Worm (Caenorhabditis elegans) whole organism, young adult: Measurements from ENCODE around the gene cec-3.

Experiments used
- C17E4.6 ChIP-seq: fragments of 200-800 bp; sonication (Bioruptor generic); IDR thresholded peaks from 2 replicates; pipeline ENCODE4 v1.3.6; 2022; ENCODE audit warnings: missing genetic modification reagents, missing genetic modification characterization, missing compliant biosample characterization
- F10E7.11 ChIP-seq: sonication (generic microtip); optimal IDR thresholded peaks from 2 replicates; lab custom pipeline; 2017; ENCODE audit warnings: mild to moderate bottlenecking, missing genetic modification characterization, moderate library complexity, missing compliant biosample characterization
- Y53G8AR.9 ChIP-seq: fragments of 200-800 bp; sonication (Bioruptor generic); conservative IDR thresholded peaks from 2 replicates; pipeline ENCODE4 v1.3.6; 2022; ENCODE audit warnings: missing genetic modification reagents, missing genetic modification characterization, missing compliant biosample characterization
- ZK185.1 ChIP-seq: sonication (generic microtip); optimal IDR thresholded peaks from 2 replicates; lab custom pipeline; 2016; ENCODE audit warnings: mild to moderate bottlenecking, missing genetic modification characterization, missing compliant biosample characterization; ENCODE audit not compliant: poor library complexity, severe bottlenecking
- atf-7 ChIP-seq: sonication (generic microtip); optimal IDR thresholded peaks from 2 replicates; lab custom pipeline; 2017; ENCODE audit warnings: mild to moderate bottlenecking, missing genetic modification characterization, missing compliant biosample characterization
- athp-1 ChIP-seq: sonication (generic microtip); optimal IDR thresholded peaks from 2 replicates; lab custom pipeline; 2017; ENCODE audit warnings: mild to moderate bottlenecking, missing genetic modification characterization, missing compliant biosample characterization
- attf-3 ChIP-seq: fragments of 200-800 bp; sonication (Bioruptor generic); conservative IDR thresholded peaks from 2 replicates; pipeline ENCODE4 v1.3.6; 2022; ENCODE audit warnings: missing genetic modification reagents, missing genetic modification characterization, missing compliant biosample characterization
- attf-5 ChIP-seq: fragments of 200-800 bp; sonication (Bioruptor generic); optimal IDR thresholded peaks from 2 replicates; lab custom pipeline; 2018; ENCODE audit warnings: mild to moderate bottlenecking, missing genetic modification characterization, missing compliant biosample characterization
- ccch-3 ChIP-seq: fragments of 200-800 bp; sonication (Bioruptor generic); optimal IDR thresholded peaks from 2 replicates; lab custom pipeline; 2018; ENCODE audit warnings: mild to moderate bottlenecking, missing genetic modification characterization, missing compliant biosample characterization
- ceh-58 ChIP-seq: fragments of 200-800 bp; sonication (Bioruptor generic); IDR thresholded peaks from 2 replicates; pipeline ENCODE4 v1.3.6; 2022; ENCODE audit warnings: missing genetic modification characterization, missing compliant biosample characterization
- chd-7 ChIP-seq: sonication (generic microtip); optimal IDR thresholded peaks from 2 replicates; lab custom pipeline; 2016; ENCODE audit warnings: mild to moderate bottlenecking, missing genetic modification characterization, moderate library complexity, missing compliant biosample characterization
- dox-1 ChIP-seq: fragments of 200-800 bp; sonication (Bioruptor generic); IDR thresholded peaks from 2 replicates; pipeline ENCODE4 v1.3.6; 2022; ENCODE audit warnings: missing genetic modification reagents, missing genetic modification characterization, missing compliant biosample characterization
- dpff-1 ChIP-seq: sonication (generic microtip); optimal IDR thresholded peaks from 2 replicates; lab custom pipeline; 2017; ENCODE audit warnings: mild to moderate bottlenecking, missing genetic modification characterization, missing compliant biosample characterization
- dpl-1 ChIP-seq: fragments of 150-350 bp; optimal IDR thresholded peaks from 2 replicates; lab custom pipeline; 2014; ENCODE audit warnings: missing biosample characterization, missing genetic modification reagents, missing genetic modification characterization
- egl-18 ChIP-seq: fragments of 200-800 bp; sonication (Bioruptor generic); IDR thresholded peaks from 2 replicates; pipeline ENCODE4 v1.3.6; 2022; ENCODE audit warnings: missing genetic modification reagents, missing genetic modification characterization, missing compliant biosample characterization
- egrh-3 ChIP-seq: fragments of 200-800 bp; sonication (Bioruptor generic); IDR thresholded peaks from 2 replicates; pipeline ENCODE4 v1.3.6; 2022; ENCODE audit warnings: missing genetic modification reagents, missing genetic modification characterization, missing compliant biosample characterization
- fkh-3 ChIP-seq: sonication (generic microtip); optimal IDR thresholded peaks from 2 replicates; lab custom pipeline; 2016; ENCODE audit warnings: mild to moderate bottlenecking, missing genetic modification characterization, missing compliant biosample characterization
- him-1 ChIP-seq: sonication (generic microtip); optimal IDR thresholded peaks from 2 replicates; lab custom pipeline; 2016; ENCODE audit warnings: missing genotype, missing genetic modification reagents, missing genetic modification characterization, missing compliant biosample characterization
- hmg-20 ChIP-seq: fragments of 200-800 bp; sonication (Bioruptor generic); IDR thresholded peaks from 2 replicates; pipeline ENCODE4 v1.3.6; 2022; ENCODE audit warnings: missing genetic modification reagents, missing genetic modification characterization, missing compliant biosample characterization
- hsf-1 ChIP-seq: fragments of 200-800 bp; sonication (Bioruptor generic); IDR thresholded peaks from 2 replicates; pipeline ENCODE4 v1.3.6; 2022; ENCODE audit warnings: missing genetic modification reagents, missing genetic modification characterization, missing compliant biosample characterization
- lag-1 ChIP-seq: fragments of 200-800 bp; sonication (Bioruptor generic); IDR thresholded peaks from 2 replicates; pipeline ENCODE4 v1.3.6; 2022; ENCODE audit warnings: missing genetic modification reagents, missing genetic modification characterization, missing compliant biosample characterization
- let-526 ChIP-seq: fragments of 200-800 bp; sonication (Bioruptor generic); IDR thresholded peaks from 2 replicates; pipeline ENCODE4 v1.3.6; 2022; ENCODE audit warnings: missing genetic modification reagents, missing genetic modification characterization, missing compliant biosample characterization
- lin-26 ChIP-seq: fragments of 200-800 bp; sonication (Bioruptor generic); IDR thresholded peaks from 2 replicates; pipeline ENCODE4 v1.3.6; 2022; ENCODE audit warnings: missing genetic modification reagents, missing genetic modification characterization, missing compliant biosample characterization
- lin-35 ChIP-seq, 3 experiments: fragments of 150-350 bp in 2 of 3; sonication (generic microtip) in 1 of 3; optimal IDR thresholded peaks; 2 replicates each; lab custom pipeline; 2014 to 2018; ENCODE audit warnings: missing biosample characterization in 3 of 3, missing genetic modification characterization in 3 of 3, missing genetic modification reagents in 3 of 3
- lsy-27 ChIP-seq: sonication (generic microtip); optimal IDR thresholded peaks from 2 replicates; lab custom pipeline; 2017; ENCODE audit warnings: missing genetic modification characterization, mild to moderate bottlenecking, missing compliant biosample characterization, antibody characterized with exemption, missing genotype, borderline replicate concordance; ENCODE audit not compliant: insufficient read depth
- madf-8 ChIP-seq: fragments of 200-800 bp; sonication (Bioruptor generic); conservative IDR thresholded peaks from 2 replicates; pipeline ENCODE4 v1.3.6; 2022; ENCODE audit warnings: missing genetic modification reagents, missing genetic modification characterization, missing compliant biosample characterization
- nfya-1 ChIP-seq: sonication (generic microtip); optimal IDR thresholded peaks from 2 replicates; lab custom pipeline; 2017; ENCODE audit warnings: antibody characterized with exemption, missing compliant biosample characterization, missing genetic modification characterization, borderline replicate concordance; ENCODE audit not compliant: insufficient read depth
- nfya-2 ChIP-seq: fragments of 200-800 bp; sonication (Bioruptor generic); IDR thresholded peaks from 2 replicates; pipeline ENCODE4 v1.3.6; 2022; ENCODE audit warnings: missing genetic modification reagents, missing genetic modification characterization, missing compliant biosample characterization
- nhr-120 ChIP-seq: fragments of 200-800 bp; sonication (Bioruptor generic); IDR thresholded peaks from 2 replicates; pipeline ENCODE4 v1.3.6; 2022; ENCODE audit warnings: missing genetic modification characterization, missing compliant biosample characterization
- nhr-80 ChIP-seq: sonication (generic microtip); optimal IDR thresholded peaks from 2 replicates; lab custom pipeline; 2016; ENCODE audit warnings: missing genetic modification characterization, missing compliant biosample characterization
- pha-4 ChIP-seq: fragments of 150-350 bp; sonication (generic microtip); optimal IDR thresholded peaks from 2 replicates; lab custom pipeline; 2014; ENCODE audit warnings: missing biosample characterization, missing genetic modification reagents, missing genetic modification characterization
- rpc-1 ChIP-seq, 2 experiments: fragments of 150-350 bp in 1 of 2; sonication (generic microtip) in 1 of 2; optimal IDR thresholded peaks; 2 replicates each; lab custom pipeline; 2014 to 2018; ENCODE audit warnings: missing biosample characterization in 1 of 2, missing genetic modification characterization in 1 of 2, missing genetic modification reagents in 1 of 2, missing genotype in 1 of 2
- somi-1 ChIP-seq: fragments of 200-800 bp; sonication (Bioruptor generic); optimal IDR thresholded peaks from 2 replicates; lab custom pipeline; 2018; ENCODE audit warnings: mild to moderate bottlenecking, missing genetic modification characterization, missing compliant biosample characterization
- sptf-2 ChIP-seq: fragments of 200-800 bp; sonication (Bioruptor generic); optimal IDR thresholded peaks from 2 replicates; lab custom pipeline; 2018; ENCODE audit warnings: mild to moderate bottlenecking, missing genetic modification characterization, missing compliant biosample characterization
- zim-3 ChIP-seq: sonication (generic microtip); optimal IDR thresholded peaks from 2 replicates; lab custom pipeline; 2017; ENCODE audit warnings: mild to moderate bottlenecking, missing genetic modification characterization, moderate library complexity, missing compliant biosample characterization
- ztf-22 ChIP-seq: fragments of 200-800 bp; sonication (Bioruptor generic); optimal IDR thresholded peaks from 2 replicates; lab custom pipeline; 2018; ENCODE audit warnings: mild to moderate bottlenecking, missing genetic modification characterization, moderate library complexity, missing compliant biosample characterization
- ztf-26 ChIP-seq: sonication (generic microtip); optimal IDR thresholded peaks from 2 replicates; lab custom pipeline; 2017; ENCODE audit warnings: missing genetic modification characterization, missing compliant biosample characterization
- ztf-28 ChIP-seq: fragments of 200-800 bp; sonication (Bioruptor generic); IDR thresholded peaks from 2 replicates; pipeline ENCODE4 v1.3.6; 2022; ENCODE audit warnings: missing genetic modification reagents, missing genetic modification characterization, missing compliant biosample characterization
- ztf-3 ChIP-seq: fragments of 200-800 bp; sonication (Bioruptor generic); optimal IDR thresholded peaks from 2 replicates; lab custom pipeline; 2018; ENCODE audit warnings: mild to moderate bottlenecking, missing genetic modification characterization, missing compliant biosample characterization

The cec-3 gene

DNA sequence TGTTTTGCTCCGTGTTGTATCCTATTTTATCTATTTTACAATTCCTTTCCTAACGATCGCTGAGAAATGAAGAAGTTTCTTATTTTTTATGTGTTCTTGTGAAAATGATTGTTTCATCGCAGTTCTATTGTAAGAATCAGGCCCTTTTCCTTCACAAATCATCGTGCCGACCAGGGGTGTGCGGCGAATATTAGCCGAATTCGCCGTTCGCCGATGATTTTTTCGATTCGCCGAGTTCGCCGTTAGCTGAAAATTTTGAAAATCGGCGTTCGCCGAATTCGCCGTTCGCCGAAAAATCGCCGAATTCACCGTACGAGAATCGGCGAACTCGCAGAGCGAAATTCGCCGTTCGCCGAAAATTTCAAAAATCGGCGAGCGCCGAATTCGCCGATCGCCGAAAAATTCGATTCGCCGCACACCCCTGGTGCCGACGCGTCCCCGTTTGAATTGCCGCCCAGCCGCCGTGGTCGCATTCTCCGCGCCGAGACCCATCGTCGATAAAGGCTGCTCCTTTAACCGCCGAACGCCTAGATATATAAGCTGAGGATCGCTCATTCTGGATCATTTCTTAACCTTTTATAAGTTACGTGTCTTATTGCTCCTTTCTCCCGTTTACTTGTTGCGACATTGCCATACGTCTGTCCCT is 6.2 kb upstream of the cec-3 start (continued):
- no peak for TF ChIP-seq nfya-2 (GFP tag; lab: Robert Waterston, UW)
- TF ChIP-seq fkh-3 (tag; lab: Kevin White, UChicago): no peak
- TF ChIP-seq ztf-28 (GFP tag; lab: Robert Waterston, UW): 0 out of 2 replicates have a peak, but pooled peaks have one; percentile 6
- no peak for TF ChIP-seq ccch-3 (GFP tag; lab: Kevin White, UChicago)
- TF ChIP-seq nhr-120 (GFP tag; lab: Robert Waterston, UW): no peak
- TF ChIP-seq nfya-1 (tag; lab: Kevin White, UChicago): no peak
- peak; percentile 79; the same call in 1 of the 2 replicates for TF ChIP-seq egrh-3
- no peak for TF ChIP-seq zim-3 (tag; lab: Kevin White, UChicago)
- no peak for TF ChIP-seq ztf-3
- TF ChIP-seq ztf-22 (GFP tag; lab: Kevin White, UChicago): no peak
- TF ChIP-seq nhr-80 (tag; lab: Kevin White, UChicago): no peak
- peak; percentile 59 for TF ChIP-seq hsf-1
- TF ChIP-seq ztf-26 (tag; lab: Kevin White, UChicago): no peak
- no peak for TF ChIP-seq F10E7.11 (tag; lab: Kevin White, UChicago)
- TF ChIP-seq lin-35 (GFP tag; optimal IDR thresholded peaks at IDR 0.05; lab: Kevin White, UChicago): no peak
- no peak for TF ChIP-seq let-526 (GFP tag; lab: Robert Waterston, UW)
- TF ChIP-seq rpc-1 (optimal IDR thresholded peaks at IDR 0.05; lab: Kevin White, UChicago): no peak
- no peak for TF ChIP-seq rpc-1 (tag; optimal IDR thresholded peaks at IDR 0.05; lab: Kevin White, UChicago)
- TF ChIP-seq lsy-27 (tag; lab: Kevin White, UChicago): no peak
- TF ChIP-seq madf-8 (GFP tag; lab: Robert Waterston, UW): no peak; the same call in 1 of the 2 replicates
- peak; percentile 25 for TF ChIP-seq athp-1 (tag; lab: Kevin White, UChicago)
- TF ChIP-seq pha-4 (tag; lab: Kevin White, UChicago): no peak
- no peak for TF ChIP-seq lin-26 (GFP tag; lab: Robert Waterston, UW)
- TF ChIP-seq dpff-1 (tag; lab: Kevin White, UChicago): no peak
- no peak for TF ChIP-seq atf-7 (tag; lab: Kevin White, UChicago)
- no peak for TF ChIP-seq attf-3 (GFP tag; lab: Robert Waterston, UW)
- no peak for TF ChIP-seq somi-1
- no peak for TF ChIP-seq ceh-58 (GFP tag; lab: Robert Waterston, UW)
- no peak for TF ChIP-seq dpl-1 (GFP tag; lab: Kevin White, UChicago)
- TF ChIP-seq Y53G8AR.9 (GFP tag; lab: Robert Waterston, UW): 0 out of 2 replicates have a peak, but pooled peaks have one; percentile 58
- TF ChIP-seq hmg-20: no peak
- no peak for TF ChIP-seq attf-5
- TF ChIP-seq him-1 (tag; lab: Kevin White, UChicago): peak; percentile 41
- peak; percentile 21 for TF ChIP-seq chd-7
- 0 out of 2 replicates have a peak, but pooled peaks have one; percentile 40 for TF ChIP-seq C17E4.6 (GFP tag; lab: Robert Waterston, UW)
- TF ChIP-seq sptf-2 (GFP tag; lab: Kevin White, UChicago): no peak
- TF ChIP-seq egl-18 (GFP tag; lab: Robert Waterston, UW): no peak
- TF ChIP-seq dox-1 (GFP tag; lab: Robert Waterston, UW): no peak
- no peak for TF ChIP-seq ZK185.1
- no peak for TF ChIP-seq lag-1 (GFP tag; lab: Robert Waterston, UW)
